Worm (Caenorhabditis elegans): Measurements from ENCODE around the gene C44C10.12.

C44C10.12 gene

ce11 chrX:11723781-11724201 is 27.0 kb downstream of the C44C10.12 start, which contains the start of gene D1053.4 (continued):
- TF ChIP-seq unc-62 (GFP tag; optimal IDR thresholded peaks at IDR 0.05) (no peak), ceh-88 (GFP tag; IDR thresholded peaks at IDR 0.05) (no peak), zag-1 (tag; optimal IDR thresholded peaks at IDR 0.05) (no peak), egl-13 (tag; optimal IDR thresholded peaks at IDR 0.05) (no peak), nhr-11 (tag; optimal IDR thresholded peaks at IDR 0.05) (no peak), sup-37 (GFP tag; optimal IDR thresholded peaks at IDR 0.05) (no peak), lsy-2 (tag; optimal IDR thresholded peaks at IDR 0.05) (peak in 1 of 2 experiments; percentile 1), egl-27 (tag; optimal IDR thresholded peaks at IDR 0.05) (no peak), elt-2 (tag; optimal IDR thresholded peaks at IDR 0.05) (peak; percentile 79), snu-23 (GFP tag; optimal IDR thresholded peaks at IDR 0.05) (no peak), skn-1 (tag; optimal IDR thresholded peaks at IDR 0.05) (no peak), lin-39 (tag; optimal IDR thresholded peaks at IDR 0.05) (no peak), lin-35 (GFP tag; optimal IDR thresholded peaks at IDR 0.05) (peak in 1 of 2 experiments; percentile 27), nhr-20 (tag; optimal IDR thresholded peaks at IDR 0.05) (no peak), grh-1 (GFP tag; IDR thresholded peaks at IDR 0.05) (no peak), tlp-1 (tag; optimal IDR thresholded peaks at IDR 0.05) (no peak), pax-3 (tag; optimal IDR thresholded peaks at IDR 0.05) (no peak), nhr-19 (GFP tag; conservative IDR thresholded peaks at IDR 0.05) (no peak), nhr-77 (tag; optimal IDR thresholded peaks at IDR 0.05) (no peak), lir-3 (tag; optimal IDR thresholded peaks at IDR 0.05; ENCODE audit: poor library complexity) (no peak), nhr-85 (tag) (no peak), dpl-1 (GFP tag; optimal IDR thresholded peaks at IDR 0.05) (no peak), nhr-76 (tag; optimal IDR thresholded peaks at IDR 0.05) (no peak), hpl-2 (GFP tag; optimal IDR thresholded peaks at IDR 0.05) (no peak)

- TF ChIP-seq unc-130 (tag; optimal IDR thresholded peaks at IDR 0.05): no peak
- TF ChIP-seq fos-1 (tag; optimal IDR thresholded peaks at IDR 0.05): no peak
- TF ChIP-seq rnt-1 (tag; optimal IDR thresholded peaks at IDR 0.05): peak; percentile 6
- peak; percentile 13 for TF ChIP-seq blmp-1 (tag; optimal IDR thresholded peaks at IDR 0.05)
- TF ChIP-seq mep-1 (tag; optimal IDR thresholded peaks at IDR 0.05): peak; percentile 2
- no peak for TF ChIP-seq nhr-76 (tag; optimal IDR thresholded peaks at IDR 0.05)
- no peak for TF ChIP-seq ceh-90 (tag; optimal IDR thresholded peaks at IDR 0.05)
- TF ChIP-seq aly-2 (tag; optimal IDR thresholded peaks at IDR 0.05): no peak
- TF ChIP-seq unc-30 (tag; optimal IDR thresholded peaks at IDR 0.05): no peak
- TF ChIP-seq lin-14 (GFP tag; optimal IDR thresholded peaks at IDR 0.05): peak; percentile 54
- no peak for TF ChIP-seq unc-98 (GFP tag; IDR thresholded peaks at IDR 0.05)
- TF ChIP-seq fkh-8 (tag; optimal IDR thresholded peaks at IDR 0.05): peak; percentile 51
- no peak for TF ChIP-seq elt-3 (tag; optimal IDR thresholded peaks at IDR 0.05)
- no peak for TF ChIP-seq nhr-47 (tag; optimal IDR thresholded peaks at IDR 0.05)
- no peak for TF ChIP-seq nhr-85 (tag)
- TF ChIP-seq hlh-17 (GFP tag; optimal IDR thresholded peaks at IDR 0.05; ENCODE audit: borderline replicate concordance): no peak
- TF ChIP-seq zip-4 (GFP tag; optimal IDR thresholded peaks at IDR 0.05): no peak
Measured at ce11 chrX:11725646-11726045, 28.9 kb downstream of the C44C10.12 start.

- TF ChIP-seq blmp-1 (tag; optimal IDR thresholded peaks at IDR 0.05) (peak; percentile 26), lin-14 (GFP tag; optimal IDR thresholded peaks at IDR 0.05) (peak; percentile 55), nhr-85 (tag) (peak; percentile 77), unc-62 (GFP tag; optimal IDR thresholded peaks at IDR 0.05) (no peak)
Measured at ce11 chrX:11726450-11726849, 29.7 kb downstream of the C44C10.12 start.

Data from whole organism, L1 larva.